Worm (Caenorhabditis elegans) whole organism, L4 larva: ENCODE results near the gene Y39H10A.1.

Source experiments
- ZK337.2 ChIP-seq: fragments of 200-800 bp; sonication (Bioruptor generic); IDR thresholded peaks from 2 replicates; pipeline ENCODE4 v1.3.6; 2022; ENCODE audit warnings: missing genetic modification reagents, missing genetic modification characterization, missing compliant biosample characterization
- fkh-10 ChIP-seq: fragments of 150-350 bp; optimal IDR thresholded peaks from 2 replicates; lab custom pipeline; 2014; ENCODE audit warnings: missing biosample characterization, missing genetic modification reagents, missing genetic modification characterization
- nhr-237 ChIP-seq: sonication (generic microtip); optimal IDR thresholded peaks from 2 replicates; lab custom pipeline; 2017; ENCODE audit warnings: missing biosample characterization, missing genetic modification characterization
- pha-4 ChIP-seq, 2 experiments: fragments of 150-350 bp in 1 of 2; fragments of 200-800 bp in 1 of 2; sonication (Bioruptor generic) in 1 of 2; IDR thresholded peaks in 1 of 2; optimal IDR thresholded peaks in 1 of 2; 2 replicates each; pipeline versions ENCODE4 v1.3.6 to Lab custom; 2014 to 2022; ENCODE audit warnings: missing genetic modification characterization in 2 of 2, missing genetic modification reagents in 2 of 2, missing biosample characterization in 1 of 2, missing compliant biosample characterization in 1 of 2
- snpc-4 ChIP-seq: fragments of 150-350 bp; optimal IDR thresholded peaks from 2 replicates; lab custom pipeline; 2014; ENCODE audit warnings: missing biosample characterization, missing genetic modification characterization

ce11 chrV:3743172-3743626 lies 23.8 kb upstream of the Y39H10A.1 start, which contains the start of gene mtm-9:
- TF ChIP-seq snpc-4 (tag; lab: Kevin White, UChicago) = no peak
- TF ChIP-seq pha-4 (GFP tag; IDR thresholded peaks at IDR 0.05; lab: Robert Waterston, UW) = no peak
- TF ChIP-seq pha-4 (tag; optimal IDR thresholded peaks at IDR 0.05; lab: Kevin White, UChicago) = no peak
- TF ChIP-seq nhr-237 (tag; lab: Kevin White, UChicago) = no peak
- TF ChIP-seq fkh-10 (GFP tag; lab: Kevin White, UChicago) = no peak
- no peak for TF ChIP-seq ZK337.2 (GFP tag; lab: Robert Waterston, UW)
